Worm (Caenorhabditis elegans) whole organism, L4 larva: ENCODE measurements around the gene gstk-1.

Source experiments
- F10B5.3 ChIP-seq: sonication (generic microtip); optimal IDR thresholded peaks from 2 replicates; lab custom pipeline; 2016; ENCODE audit warnings: mild to moderate bottlenecking, missing genetic modification characterization, missing compliant biosample characterization
- F26F4.8 ChIP-seq: fragments of 200-800 bp; sonication (Bioruptor generic); conservative IDR thresholded peaks from 2 replicates; pipeline ENCODE4 v1.3.6; 2022; ENCODE audit warnings: missing genetic modification characterization, missing compliant biosample characterization
- T20F7.1 ChIP-seq: fragments of 200-800 bp; sonication (Bioruptor generic); optimal IDR thresholded peaks from 2 replicates; lab custom pipeline; 2018; ENCODE audit warnings: mild to moderate bottlenecking, missing genetic modification characterization, missing compliant biosample characterization
- Y105C5A.15 ChIP-seq: fragments of 200-800 bp; sonication (Bioruptor generic); IDR thresholded peaks from 2 replicates; pipeline ENCODE4 v1.3.6; 2022; ENCODE audit warnings: missing genetic modification characterization, missing compliant biosample characterization
- Y75B8A.6 ChIP-seq: fragments of 200-800 bp; sonication (Bioruptor generic); IDR thresholded peaks from 2 replicates; pipeline ENCODE4 v1.3.6; 2022; ENCODE audit warnings: missing genetic modification reagents, missing genetic modification characterization, missing compliant biosample characterization
- ZK337.2 ChIP-seq: fragments of 200-800 bp; sonication (Bioruptor generic); IDR thresholded peaks from 2 replicates; pipeline ENCODE4 v1.3.6; 2022; ENCODE audit warnings: missing genetic modification reagents, missing genetic modification characterization, missing compliant biosample characterization
- ZK546.5 ChIP-seq, 2 experiments: sonication (generic microtip); optimal IDR thresholded peaks; 2 replicates each; lab custom pipeline; 2017; ENCODE audit warnings: missing biosample characterization in 2 of 2, missing genetic modification characterization in 2 of 2
- aha-1 ChIP-seq: fragments of 150-350 bp; peaks from one replicate; lab custom pipeline; 2014; ENCODE audit warnings: missing biosample characterization, missing genetic modification characterization
- aly-2 ChIP-seq: sonication (generic microtip); optimal IDR thresholded peaks from 2 replicates; lab custom pipeline; 2018; ENCODE audit warnings: missing biosample characterization, missing genetic modification characterization
- ama-1 ChIP-seq: fragments of 150-350 bp; optimal IDR thresholded peaks from 2 replicates; lab custom pipeline; 2014; ENCODE audit warnings: inconsistent platforms, mixed read lengths
- arid-1 ChIP-seq: fragments of 200-800 bp; sonication (Bioruptor generic); conservative IDR thresholded peaks from 2 replicates; pipeline ENCODE4 v1.3.6; 2022; ENCODE audit warnings: missing genetic modification reagents, missing genetic modification characterization, missing compliant biosample characterization
- attf-4 ChIP-seq: sonication (generic microtip); optimal IDR thresholded peaks from 3 replicates; lab custom pipeline; 2017; ENCODE audit warnings: missing biosample characterization, missing genetic modification characterization
- ceh-28 ChIP-seq: fragments of 150-350 bp; optimal IDR thresholded peaks from 2 replicates; lab custom pipeline; 2014; ENCODE audit warnings: missing biosample characterization, missing genetic modification reagents, missing genetic modification characterization
- ceh-32 ChIP-seq: sonication (generic microtip); optimal IDR thresholded peaks from 2 replicates; lab custom pipeline; 2016; ENCODE audit warnings: mild to moderate bottlenecking, missing genetic modification characterization, missing compliant biosample characterization; ENCODE audit not compliant: poor library complexity
- ceh-44 ChIP-seq: fragments of 200-800 bp; sonication (Bioruptor generic); IDR thresholded peaks from 2 replicates; pipeline ENCODE4 v1.3.6; 2022; ENCODE audit warnings: missing genetic modification reagents, missing genetic modification characterization, missing compliant biosample characterization
- cey-2 ChIP-seq: sonication (generic microtip); optimal IDR thresholded peaks from 3 replicates; lab custom pipeline; 2017; ENCODE audit warnings: missing genetic modification characterization, mild to moderate bottlenecking, missing compliant biosample characterization, antibody characterized with exemption, borderline replicate concordance; ENCODE audit not compliant: insufficient read depth
- ctbp-1 ChIP-seq: fragments of 200-800 bp; sonication (Bioruptor generic); IDR thresholded peaks from 2 replicates; pipeline ENCODE4 v1.3.6; 2022; ENCODE audit warnings: missing genetic modification reagents, missing genetic modification characterization, missing compliant biosample characterization
- daf-16 ChIP-seq, 3 experiments: sonication (generic microtip); optimal IDR thresholded peaks; 2 replicates each; lab custom pipeline; 2016 to 2017; ENCODE audit warnings: missing genetic modification characterization in 3 of 3, missing genetic modification reagents in 3 of 3, mild to moderate bottlenecking in 2 of 3, missing compliant biosample characterization in 2 of 3, missing biosample characterization in 1 of 3, moderate library complexity in 1 of 3
- dmd-6 ChIP-seq: fragments of 200-800 bp; sonication (Bioruptor generic); IDR thresholded peaks from 2 replicates; pipeline ENCODE4 v1.3.6; 2022; ENCODE audit warnings: missing genetic modification reagents, missing genetic modification characterization, missing compliant biosample characterization
- duxl-1 ChIP-seq: sonication (generic microtip); optimal IDR thresholded peaks from 2 replicates; lab custom pipeline; 2016; ENCODE audit warnings: mild to moderate bottlenecking, missing genetic modification characterization, moderate library complexity, missing compliant biosample characterization; ENCODE audit not compliant: poor library complexity
- egl-27 ChIP-seq: sonication (generic microtip); optimal IDR thresholded peaks from 3 replicates; lab custom pipeline; 2017; ENCODE audit warnings: missing biosample characterization, missing genetic modification reagents, missing genetic modification characterization
- egl-43 ChIP-seq: fragments of 200-800 bp; sonication (Bioruptor generic); IDR thresholded peaks from 2 replicates; pipeline ENCODE4 v1.3.6; 2022; ENCODE audit warnings: missing genetic modification reagents, missing genetic modification characterization, missing compliant biosample characterization
- fkh-10 ChIP-seq: fragments of 150-350 bp; optimal IDR thresholded peaks from 2 replicates; lab custom pipeline; 2014; ENCODE audit warnings: missing biosample characterization, missing genetic modification reagents, missing genetic modification characterization
- hlh-11 ChIP-seq: fragments of 200-800 bp; sonication (Bioruptor generic); optimal IDR thresholded peaks from 2 replicates; lab custom pipeline; 2018; ENCODE audit warnings: mild to moderate bottlenecking, missing genetic modification characterization, missing compliant biosample characterization
- hlh-30 ChIP-seq: sonication (generic microtip); optimal IDR thresholded peaks from 2 replicates; lab custom pipeline; 2017; ENCODE audit warnings: antibody characterized with exemption, mild to moderate bottlenecking, missing genetic modification characterization, missing compliant biosample characterization; ENCODE audit not compliant: insufficient read depth
- lim-7 ChIP-seq: fragments of 200-800 bp; sonication (Bioruptor generic); IDR thresholded peaks from 2 replicates; pipeline ENCODE4 v1.3.6; 2022; ENCODE audit warnings: missing genetic modification characterization, missing compliant biosample characterization
- lin-13 ChIP-seq: fragments of 150-350 bp; optimal IDR thresholded peaks from 2 replicates; lab custom pipeline; 2014; ENCODE audit warnings: missing biosample characterization, missing genetic modification reagents, missing genetic modification characterization
- madf-5 ChIP-seq, 2 experiments: fragments of 200-800 bp; sonication (Bioruptor generic); IDR thresholded peaks; 2 replicates each; pipeline ENCODE4 v1.3.6; 2022; ENCODE audit warnings: missing compliant biosample characterization in 2 of 2, missing genetic modification characterization in 2 of 2
- mdl-1 ChIP-seq, 2 experiments: fragments of 150-350 bp in 1 of 2; sonication (generic microtip) in 1 of 2; optimal IDR thresholded peaks; 2 replicates each; lab custom pipeline; 2014 to 2017; ENCODE audit warnings: missing biosample characterization in 2 of 2, missing genetic modification characterization in 2 of 2
- nhr-102 ChIP-seq: sonication (generic microtip); optimal IDR thresholded peaks from 2 replicates; lab custom pipeline; 2016; ENCODE audit warnings: mild to moderate bottlenecking, missing genetic modification characterization, moderate library complexity, missing compliant biosample characterization
- nhr-11 ChIP-seq: fragments of 150-350 bp; optimal IDR thresholded peaks from 2 replicates; lab custom pipeline; 2014; ENCODE audit warnings: missing biosample characterization, missing genetic modification characterization
- nhr-111 ChIP-seq: fragments of 200-800 bp; sonication (Bioruptor generic); optimal IDR thresholded peaks from 2 replicates; lab custom pipeline; 2018; ENCODE audit warnings: mild to moderate bottlenecking, missing genetic modification characterization, missing compliant biosample characterization
- nhr-28 ChIP-seq: fragments of 150-350 bp; optimal IDR thresholded peaks from 2 replicates; lab custom pipeline; 2014; ENCODE audit warnings: missing biosample characterization, missing genetic modification characterization
- nhr-6 ChIP-seq: fragments of 150-350 bp; optimal IDR thresholded peaks from 2 replicates; lab custom pipeline; 2014; ENCODE audit warnings: missing biosample characterization, missing genetic modification characterization
- pha-4 ChIP-seq, 2 experiments: fragments of 150-350 bp in 1 of 2; fragments of 200-800 bp in 1 of 2; sonication (Bioruptor generic) in 1 of 2; IDR thresholded peaks in 1 of 2; optimal IDR thresholded peaks in 1 of 2; 2 replicates each; pipeline versions ENCODE4 v1.3.6 to Lab custom; 2014 to 2022; ENCODE audit warnings: missing genetic modification characterization in 2 of 2, missing genetic modification reagents in 2 of 2, missing biosample characterization in 1 of 2, missing compliant biosample characterization in 1 of 2
- pqm-1 ChIP-seq: sonication (generic microtip); optimal IDR thresholded peaks from 2 replicates; lab custom pipeline; 2017; ENCODE audit warnings: missing biosample characterization, missing genetic modification characterization
- saeg-2 ChIP-seq: fragments of 200-800 bp; sonication (Bioruptor generic); IDR thresholded peaks from 2 replicates; pipeline ENCODE4 v1.3.6; 2022; ENCODE audit warnings: missing genetic modification reagents, missing genetic modification characterization, missing compliant biosample characterization
- set-16 ChIP-seq: fragments of 200-800 bp; sonication (Bioruptor generic); IDR thresholded peaks from 2 replicates; pipeline ENCODE4 v1.3.6; 2022; ENCODE audit warnings: missing genetic modification reagents, missing genetic modification characterization, missing compliant biosample characterization
- skn-1 ChIP-seq: fragments of 150-350 bp; optimal IDR thresholded peaks from 2 replicates; lab custom pipeline; 2014; ENCODE audit warnings: missing biosample characterization, missing genetic modification characterization
- snpc-1.2 ChIP-seq: fragments of 200-800 bp; sonication (Bioruptor generic); IDR thresholded peaks from 2 replicates; pipeline ENCODE4 v1.3.6; 2022; ENCODE audit warnings: missing genetic modification reagents, missing genetic modification characterization, missing compliant biosample characterization
- snpc-4 ChIP-seq: fragments of 150-350 bp; optimal IDR thresholded peaks from 2 replicates; lab custom pipeline; 2014; ENCODE audit warnings: missing biosample characterization, missing genetic modification characterization
- tra-1 ChIP-seq: fragments of 200-800 bp; sonication (Bioruptor generic); IDR thresholded peaks from 2 replicates; pipeline ENCODE4 v1.3.6; 2022; ENCODE audit warnings: missing genetic modification reagents, missing genetic modification characterization, missing compliant biosample characterization
- unc-62 ChIP-seq, 3 experiments: fragments of 150-350 bp in 1 of 3; sonication (generic microtip); optimal IDR thresholded peaks in 2 of 3; peaks in 1 of 3; 1 replicate in 1 of 3; 2 replicates in 2 of 3; lab custom pipeline; 2014 to 2017; ENCODE audit warnings: missing biosample characterization in 3 of 3, missing genetic modification characterization in 3 of 3, missing genetic modification reagents in 3 of 3, missing genotype in 1 of 3
- vab-7 ChIP-seq: fragments of 200-800 bp; sonication (Bioruptor generic); IDR thresholded peaks from 2 replicates; pipeline ENCODE4 v1.3.6; 2022; ENCODE audit warnings: missing genetic modification reagents, missing genetic modification characterization, missing compliant biosample characterization
- zfp-2 ChIP-seq: sonication (generic microtip); optimal IDR thresholded peaks from 2 replicates; lab custom pipeline; 2016; ENCODE audit warnings: mild to moderate bottlenecking, missing genetic modification characterization, missing compliant biosample characterization
- zip-2 ChIP-seq: fragments of 150-350 bp; optimal IDR thresholded peaks from 2 replicates; lab custom pipeline; 2014; ENCODE audit warnings: missing biosample characterization, missing genetic modification characterization
- ztf-7 ChIP-seq: fragments of 150-350 bp; optimal IDR thresholded peaks from 2 replicates; lab custom pipeline; 2014; ENCODE audit warnings: missing biosample characterization, missing genetic modification characterization

Gene gstk-1

DNA sequence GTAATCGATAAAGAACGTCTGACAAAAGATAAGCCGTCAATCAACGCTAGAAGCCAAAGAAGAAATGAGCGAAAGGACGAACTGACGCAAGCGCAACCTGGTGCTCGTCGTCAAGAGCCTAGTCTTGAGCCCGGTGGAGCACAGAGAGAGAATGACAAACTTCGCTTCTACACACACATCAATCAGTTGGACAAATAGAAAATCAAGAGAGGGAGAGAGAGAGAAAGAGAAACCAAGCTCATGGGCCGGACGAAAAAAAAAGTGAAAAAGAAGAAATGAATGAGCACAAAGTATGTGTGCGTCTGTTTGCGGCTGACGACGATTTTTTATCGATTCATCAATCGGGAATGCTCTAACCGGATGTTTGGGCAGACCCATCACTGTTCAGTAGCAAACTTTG is 35.4 kb upstream of the gstk-1 start:
- no peak for TF ChIP-seq ceh-32 (tag; lab: Kevin White, UChicago)
- peak; percentile 27; the same call in 1 of the 2 replicates for TF ChIP-seq set-16 (GFP tag; lab: Robert Waterston, UW)
- TF ChIP-seq T20F7.1 (GFP tag; lab: Kevin White, UChicago) = no peak
- no peak for TF ChIP-seq egl-27 (tag; lab: Kevin White, UChicago)
- TF ChIP-seq hlh-11 (tag; lab: Kevin White, UChicago) = peak; percentile 60
- TF ChIP-seq nhr-6 (tag; lab: Kevin White, UChicago) = peak; percentile 7
- peak; percentile 37 for TF ChIP-seq nhr-28
- peak in 1 of 2 experiments; percentile 50 for TF ChIP-seq daf-16 (GFP tag; optimal IDR thresholded peaks at IDR 0.05; lab: Kevin White, UChicago)
- TF ChIP-seq daf-16 (tag; optimal IDR thresholded peaks at IDR 0.05; lab: Kevin White, UChicago) = no peak
- peak in 1 of 2 experiments; percentile 11 for TF ChIP-seq mdl-1 (tag; optimal IDR thresholded peaks at IDR 0.05; lab: Kevin White, UChicago)
- no peak for TF ChIP-seq fkh-10 (GFP tag; lab: Kevin White, UChicago)
- peak; percentile 96 for TF ChIP-seq aha-1 (tag; lab: Kevin White, UChicago)
- peak; percentile 16; the same call in 1 of the 2 replicates for TF ChIP-seq dmd-6 (GFP tag; lab: Robert Waterston, UW)
- no peak for TF ChIP-seq Y105C5A.15 (GFP tag; lab: Robert Waterston, UW)
- no peak for TF ChIP-seq ZK337.2 (GFP tag; lab: Robert Waterston, UW)
- no peak for TF ChIP-seq saeg-2 (GFP tag; lab: Robert Waterston, UW)
- no peak for TF ChIP-seq ZK546.5 (tag; optimal IDR thresholded peaks at IDR 0.05; lab: Kevin White, UChicago)
- no peak; the same call in none of the 2 replicates for TF ChIP-seq pha-4 (GFP tag; IDR thresholded peaks at IDR 0.05; lab: Robert Waterston, UW)
- TF ChIP-seq pha-4 (tag; optimal IDR thresholded peaks at IDR 0.05; lab: Kevin White, UChicago) = peak; percentile 37
- no peak for TF ChIP-seq snpc-1.2 (GFP tag; lab: Robert Waterston, UW)
- TF ChIP-seq Y75B8A.6 = no peak
- TF ChIP-seq zfp-2 (tag; lab: Kevin White, UChicago) = no peak
- TF ChIP-seq hlh-30 = peak; percentile 19
- TF ChIP-seq pqm-1 (tag; lab: Kevin White, UChicago) = no peak
- no peak for TF ChIP-seq tra-1 (GFP tag; lab: Robert Waterston, UW)
- TF ChIP-seq ama-1 = peak; percentile 26
- TF ChIP-seq egl-43 = peak; percentile 57; the same call in 1 of the 2 replicates
- TF ChIP-seq zip-2 (tag; lab: Kevin White, UChicago) = no peak
- TF ChIP-seq unc-62 (GFP tag; optimal IDR thresholded peaks at IDR 0.05 in 1 of 2; lab: Kevin White, UChicago) = peak in 1 of 2 experiments; percentile 71
- no peak for TF ChIP-seq unc-62 (tag; optimal IDR thresholded peaks at IDR 0.05; lab: Kevin White, UChicago)
- TF ChIP-seq lin-13 (GFP tag; lab: Kevin White, UChicago) = no peak
- TF ChIP-seq nhr-11 = peak; percentile 67

ce11 chrII:9621913-9622348 is 34.6 kb upstream of the gstk-1 start:
- TF ChIP-seq arid-1 (GFP tag; lab: Robert Waterston, UW) (no peak), aly-2 (tag; lab: Kevin White, UChicago) (no peak), cey-2 (tag; lab: Kevin White, UChicago) (no peak), T20F7.1 (GFP tag; lab: Kevin White, UChicago) (peak; percentile 56), ceh-44 (GFP tag; lab: Robert Waterston, UW) (no peak), ztf-7 (tag; lab: Kevin White, UChicago) (no peak), daf-16 (GFP tag; optimal IDR thresholded peaks at IDR 0.05; lab: Kevin White, UChicago) (peak in 1 of 2 experiments; percentile 34), daf-16 (tag; optimal IDR thresholded peaks at IDR 0.05; lab: Kevin White, UChicago) (peak; percentile 29), nhr-6 (tag; lab: Kevin White, UChicago) (no peak), duxl-1 (tag; lab: Kevin White, UChicago) (no peak), madf-5 (GFP tag; IDR thresholded peaks at IDR 0.05; lab: Robert Waterston, UW) (no peak), vab-7 (no peak), snpc-1.2 (GFP tag; lab: Robert Waterston, UW) (0 out of 2 replicates have a peak, but pooled peaks have one; percentile 27), F26F4.8 (no peak), nhr-111 (no peak), F10B5.3 (tag; lab: Kevin White, UChicago) (no peak), nhr-102 (peak; percentile 1), lim-7 (GFP tag; lab: Robert Waterston, UW) (no peak), ctbp-1 (GFP tag; lab: Robert Waterston, UW) (no peak), hlh-30 (peak; percentile 92), mdl-1 (tag; optimal IDR thresholded peaks at IDR 0.05; lab: Kevin White, UChicago) (peak in 1 of 2 experiments; percentile 68), attf-4 (tag; lab: Kevin White, UChicago) (no peak), skn-1 (tag; lab: Kevin White, UChicago) (no peak), ceh-28 (tag; lab: Kevin White, UChicago) (no peak), snpc-4 (tag; lab: Kevin White, UChicago) (no peak), ZK546.5 (tag; optimal IDR thresholded peaks at IDR 0.05; lab: Kevin White, UChicago) (no peak), tra-1 (GFP tag; lab: Robert Waterston, UW) (peak; percentile 52)
